Worm (Caenorhabditis elegans): Measurements from ENCODE around the gene scd-2.

scd-2 gene

DNA sequence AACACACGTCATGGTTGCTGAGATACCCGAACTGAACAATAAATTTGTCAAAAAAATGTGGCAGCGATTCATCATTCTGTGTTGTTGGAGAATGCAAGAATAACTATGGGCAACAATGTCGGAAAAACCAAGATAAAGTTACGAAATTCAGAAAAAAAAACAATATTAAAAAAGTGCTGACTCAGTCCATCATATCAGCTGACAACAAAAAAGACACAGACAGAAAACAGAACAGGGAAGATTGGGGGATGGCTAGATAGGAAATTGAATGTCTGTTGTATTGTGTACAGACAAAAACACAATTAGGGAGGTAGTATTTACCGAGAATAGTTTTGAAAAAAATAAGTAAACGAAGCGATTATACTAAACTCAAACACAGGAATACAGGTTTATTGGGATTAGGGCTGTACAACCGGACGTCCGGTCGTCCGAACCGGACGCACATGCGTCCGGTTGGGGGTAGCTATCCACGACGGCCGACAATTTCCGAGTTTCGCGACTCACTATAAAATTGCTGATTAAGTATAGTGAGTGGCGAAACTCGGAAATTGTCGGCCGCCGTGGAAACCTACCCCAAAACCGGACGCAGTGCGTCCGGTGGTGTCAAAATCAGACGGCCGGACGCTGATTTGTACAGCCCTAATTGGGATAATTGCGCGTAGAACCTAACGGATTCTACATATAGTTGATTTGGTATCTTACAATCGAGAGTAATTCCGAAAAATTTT, 24.7 kb downstream of the scd-2 start (continued):
- TF ChIP-seq ama-1 (optimal IDR thresholded peaks at IDR 0.05), result no peak
- TF ChIP-seq ama-1 (GFP tag; optimal IDR thresholded peaks at IDR 0.05), result no peak
- no peak for TF ChIP-seq chd-7 (tag; optimal IDR thresholded peaks at IDR 0.05)
- no peak for TF ChIP-seq hlh-26 (GFP tag; conservative IDR thresholded peaks at IDR 0.05)
- TF ChIP-seq ztf-28 (GFP tag; IDR thresholded peaks at IDR 0.05), result no peak
- peak; percentile 87 for TF ChIP-seq snpc-4 (GFP tag; optimal IDR thresholded peaks at IDR 0.05)
- TF ChIP-seq snpc-4 (tag; optimal IDR thresholded peaks at IDR 0.05), result peak in 3 of 4 experiments; percentile 85 to 97 (median 94)
- no peak for TF ChIP-seq F52B5.7 (tag; optimal IDR thresholded peaks at IDR 0.05)
- TF ChIP-seq xnd-1 (tag; optimal IDR thresholded peaks at IDR 0.05), result peak; percentile 22
- no peak for TF ChIP-seq unc-62 (GFP tag; optimal IDR thresholded peaks at IDR 0.05)
- no peak for TF ChIP-seq cebp-2 (GFP tag; IDR thresholded peaks at IDR 0.05)
- TF ChIP-seq lag-1 (GFP tag; IDR thresholded peaks at IDR 0.05), result no peak
- TF ChIP-seq akir-1 (GFP tag; optimal IDR thresholded peaks at IDR 0.05), result no peak
- no peak for TF ChIP-seq K11D2.4 (GFP tag; IDR thresholded peaks at IDR 0.05)
- no peak for TF ChIP-seq B0336.3 (GFP tag; IDR thresholded peaks at IDR 0.05)
- no peak for TF ChIP-seq Y79H2A.3 (GFP tag; conservative IDR thresholded peaks at IDR 0.05)
- TF ChIP-seq sdz-38 (tag; optimal IDR thresholded peaks at IDR 0.05), result no peak
- peak; percentile 49 for TF ChIP-seq hmg-1.2 (GFP tag; IDR thresholded peaks at IDR 0.05)

DNA sequence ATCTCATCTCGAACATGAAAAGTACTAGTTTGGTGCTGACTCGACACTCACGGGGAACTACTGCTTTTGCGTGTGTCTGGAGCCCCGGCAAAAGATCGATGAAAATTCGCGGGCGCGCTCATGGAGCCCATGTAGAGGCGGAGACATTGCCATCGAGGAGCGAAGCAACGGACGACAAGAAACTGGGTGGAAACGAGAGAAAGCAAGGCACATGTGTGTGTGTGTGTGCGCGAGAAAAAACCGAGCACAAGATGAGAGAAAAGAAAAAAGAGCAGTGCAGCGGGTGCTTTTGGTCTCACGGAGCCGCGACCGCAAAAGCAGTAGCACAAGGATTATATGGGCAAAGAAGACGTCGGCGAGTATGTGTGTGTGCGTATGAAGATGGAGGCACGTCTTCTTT, 25.7 kb downstream of the scd-2 start:
- no peak for TF ChIP-seq B0336.3 (GFP tag; IDR thresholded peaks at IDR 0.05)
- no peak for TF ChIP-seq hlh-12 (tag; optimal IDR thresholded peaks at IDR 0.05)
- TF ChIP-seq ztf-25 (GFP tag; IDR thresholded peaks at IDR 0.05), result no peak
- TF ChIP-seq B0019.2 (GFP tag; conservative IDR thresholded peaks at IDR 0.05), result no peak
- no peak for TF ChIP-seq F22D6.2 (tag; optimal IDR thresholded peaks at IDR 0.05)
- TF ChIP-seq mxl-1 (tag; optimal IDR thresholded peaks at IDR 0.05), result no peak
- no peak for TF ChIP-seq lin-26 (GFP tag; IDR thresholded peaks at IDR 0.05)
- TF ChIP-seq lin-35 (GFP tag; optimal IDR thresholded peaks at IDR 0.05), result no peak
- no peak for TF ChIP-seq lsl-1 (GFP tag; optimal IDR thresholded peaks at IDR 0.05)
- TF ChIP-seq ceh-27 (GFP tag; optimal IDR thresholded peaks at IDR 0.05), result peak; percentile 21
- no peak for TF ChIP-seq fkh-3 (tag; optimal IDR thresholded peaks at IDR 0.05)
- TF ChIP-seq ceh-79 (tag; optimal IDR thresholded peaks at IDR 0.05), result no peak
- no peak for TF ChIP-seq ceh-100 (GFP tag; IDR thresholded peaks at IDR 0.05)
- TF ChIP-seq F39B2.1 (GFP tag; IDR thresholded peaks at IDR 0.05), result no peak
- TF ChIP-seq atf-7 (tag; optimal IDR thresholded peaks at IDR 0.05), result no peak
- no peak for TF ChIP-seq akir-1 (GFP tag; optimal IDR thresholded peaks at IDR 0.05)
- TF ChIP-seq rec-8 (tag; optimal IDR thresholded peaks at IDR 0.05), result no peak
- no peak for TF ChIP-seq F10E7.11 (tag; optimal IDR thresholded peaks at IDR 0.05)
- no peak for TF ChIP-seq cebp-1 (GFP tag; IDR thresholded peaks at IDR 0.05)
- TF ChIP-seq cebp-1 (tag; optimal IDR thresholded peaks at IDR 0.05), result peak; percentile 64
- TF ChIP-seq nfya-1 (tag; optimal IDR thresholded peaks at IDR 0.05; ENCODE audit: borderline replicate concordance, insufficient read depth), result no peak
- TF ChIP-seq T26A5.8 (tag; optimal IDR thresholded peaks at IDR 0.05), result no peak
- TF ChIP-seq ztf-22 (GFP tag; optimal IDR thresholded peaks at IDR 0.05), result no peak
- TF ChIP-seq nhr-80 (tag; optimal IDR thresholded peaks at IDR 0.05), result no peak
- TF ChIP-seq F49E8.2 (tag; optimal IDR thresholded peaks at IDR 0.05; ENCODE audit: insufficient read depth), result no peak
- TF ChIP-seq nhr-120 (GFP tag; IDR thresholded peaks at IDR 0.05), result no peak
- TF ChIP-seq Y53F4B.3 (GFP tag; IDR thresholded peaks at IDR 0.05), result no peak
- no peak for TF ChIP-seq zim-3 (tag; optimal IDR thresholded peaks at IDR 0.05)
- no peak for TF ChIP-seq pbrm-1 (GFP tag; IDR thresholded peaks at IDR 0.05)
- TF ChIP-seq dpff-1 (tag; optimal IDR thresholded peaks at IDR 0.05), result no peak
- no peak for TF ChIP-seq ama-1 (optimal IDR thresholded peaks at IDR 0.05)
- TF ChIP-seq ama-1 (GFP tag; optimal IDR thresholded peaks at IDR 0.05), result no peak
- no peak for TF ChIP-seq nfya-2 (GFP tag; IDR thresholded peaks at IDR 0.05)
- no peak for TF ChIP-seq F57A8.1 (GFP tag; optimal IDR thresholded peaks at IDR 0.05)
- TF ChIP-seq lin-54 (GFP tag; optimal IDR thresholded peaks at IDR 0.05), result no peak

Measured in whole organism, young adult.